Fruit fly (Drosophila melanogaster) whole organism, prepupa: ENCODE measurements around the gene CG42780.

Source experiments
- CG10631 ChIP-seq: fragments of 200-800 bp; sonication (Bioruptor generic); optimal IDR thresholded peaks from 2 replicates; lab custom pipeline; 2016; ENCODE audit warnings: missing biosample characterization, missing genetic modification characterization
- CG11294 ChIP-seq: fragments of 200-800 bp; sonication (Bioruptor generic); IDR thresholded peaks from 2 replicates; pipeline ENCODE4 v1.3.6; 2022; ENCODE audit warnings: missing biosample characterization, missing genetic modification characterization
- CG15336 ChIP-seq: fragments of 200-800 bp; sonication (Bioruptor generic); IDR thresholded peaks from 2 replicates; pipeline ENCODE4 v1.3.6; 2022; ENCODE audit warnings: missing biosample characterization, missing genetic modification characterization
- CG16779 ChIP-seq: fragments of 200-800 bp; sonication (Bioruptor generic); optimal IDR thresholded peaks from 3 replicates; lab custom pipeline; 2017; ENCODE audit warnings: missing biosample characterization, mild to moderate bottlenecking, missing genetic modification characterization
- CG3032 ChIP-seq: fragments of 200-800 bp; optimal IDR thresholded peaks from 2 replicates; lab custom pipeline; 2019; ENCODE audit warnings: missing biosample characterization, mild to moderate bottlenecking, missing genetic modification characterization, moderate library complexity
- CG31627 ChIP-seq: fragments of 200-800 bp; sonication (Bioruptor generic); optimal IDR thresholded peaks from 3 replicates; lab custom pipeline; 2016; ENCODE audit warnings: missing biosample characterization, missing genetic modification characterization
- CG3919 ChIP-seq: fragments of 200-800 bp; sonication (Bioruptor generic); optimal IDR thresholded peaks from 3 replicates; lab custom pipeline; 2016; ENCODE audit warnings: missing biosample characterization, missing genetic modification characterization
- CG6276 ChIP-seq: fragments of 200-800 bp; sonication (Bioruptor generic); optimal IDR thresholded peaks from 2 replicates; lab custom pipeline; 2017; ENCODE audit warnings: missing biosample characterization, mild to moderate bottlenecking, missing genetic modification characterization
- CG6854 ChIP-seq: fragments of 200-800 bp; sonication (Bioruptor generic); optimal IDR thresholded peaks from 2 replicates; lab custom pipeline; 2017; ENCODE audit warnings: missing biosample characterization, mild to moderate bottlenecking, missing genetic modification characterization
- CG7368 ChIP-seq: fragments of 200-800 bp; sonication (Bioruptor generic); optimal IDR thresholded peaks from 3 replicates; lab custom pipeline; 2016; ENCODE audit warnings: missing biosample characterization, missing genetic modification characterization
- CG8119 ChIP-seq: fragments of 200-800 bp; sonication (Bioruptor generic); IDR thresholded peaks from 3 replicates; pipeline ENCODE4 v1.3.6; 2022; ENCODE audit warnings: missing biosample characterization, missing genetic modification characterization
- CG8632 ChIP-seq: fragments of 200-800 bp; sonication (Bioruptor generic); optimal IDR thresholded peaks from 3 replicates; lab custom pipeline; 2016; ENCODE audit warnings: missing biosample characterization, missing genetic modification characterization
- CG9139 ChIP-seq: fragments of 200-800 bp; sonication (Bioruptor generic); optimal IDR thresholded peaks from 3 replicates; lab custom pipeline; 2017; ENCODE audit warnings: missing biosample characterization, mild to moderate bottlenecking, missing genetic modification characterization
- Eip75B ChIP-seq: fragments of 200-800 bp; sonication (Bioruptor generic); optimal IDR thresholded peaks from 3 replicates; lab custom pipeline; 2016; ENCODE audit warnings: missing biosample characterization, missing genetic modification characterization
- Eip78C ChIP-seq: fragments of 200-800 bp; sonication (Bioruptor generic); peaks from one replicate; lab custom pipeline; 2016; ENCODE audit warnings: missing biosample characterization, missing genetic modification characterization
- Eip93F ChIP-seq: fragments of 200-800 bp; sonication (Bioruptor generic); optimal IDR thresholded peaks from 2 replicates; lab custom pipeline; 2016; ENCODE audit warnings: missing biosample characterization, mild to moderate bottlenecking, missing genetic modification characterization
- Ets96B ChIP-seq: fragments of 200-800 bp; optimal IDR thresholded peaks from 2 replicates; lab custom pipeline; 2019; ENCODE audit warnings: missing biosample characterization, mild to moderate bottlenecking, missing genetic modification characterization, moderate library complexity
- Gug ChIP-seq: fragments of 200-800 bp; sonication (Bioruptor generic); IDR thresholded peaks from 2 replicates; pipeline ENCODE4 v1.3.6; 2022; ENCODE audit warnings: missing biosample characterization, missing genetic modification characterization
- Hr38 ChIP-seq: sonication (Bioruptor generic); optimal IDR thresholded peaks from 2 replicates; lab custom pipeline; 2016; ENCODE audit warnings: missing biosample characterization, missing genetic modification characterization
- Hr39 ChIP-seq: fragments of 200-800 bp; sonication (Bioruptor generic); optimal IDR thresholded peaks from 2 replicates; lab custom pipeline; 2016; ENCODE audit warnings: missing biosample characterization, missing genetic modification characterization
- Lpt ChIP-seq: fragments of 200-800 bp; sonication (Bioruptor generic); optimal IDR thresholded peaks from 3 replicates; lab custom pipeline; 2016; ENCODE audit warnings: missing biosample characterization, missing genetic modification characterization
- Met ChIP-seq: fragments of 200-800 bp; sonication (Bioruptor generic); optimal IDR thresholded peaks from 3 replicates; lab custom pipeline; 2016; ENCODE audit warnings: missing biosample characterization, missing genetic modification characterization
- OdsH ChIP-seq: fragments of 200-800 bp; sonication (Bioruptor generic); optimal IDR thresholded peaks from 3 replicates; lab custom pipeline; 2016; ENCODE audit warnings: missing biosample characterization, missing genetic modification characterization
- Sox102F ChIP-seq: fragments of 200-800 bp; sonication (Bioruptor generic); optimal IDR thresholded peaks from 2 replicates; lab custom pipeline; 2016; ENCODE audit warnings: missing biosample characterization, mild to moderate bottlenecking, missing genetic modification characterization
- Sox14 ChIP-seq: fragments of 200-800 bp; sonication (Bioruptor generic); optimal IDR thresholded peaks from 3 replicates; lab custom pipeline; 2016; ENCODE audit warnings: missing biosample characterization, missing genetic modification characterization
- cyc ChIP-seq: fragments of 200-800 bp; sonication (Bioruptor generic); optimal IDR thresholded peaks from 3 replicates; lab custom pipeline; 2016; ENCODE audit warnings: missing biosample characterization, missing genetic modification characterization
- dac ChIP-seq: fragments of 200-800 bp; sonication (Bioruptor generic); optimal IDR thresholded peaks from 2 replicates; lab custom pipeline; 2017; ENCODE audit warnings: missing biosample characterization, mild to moderate bottlenecking, missing genetic modification characterization
- dsx ChIP-seq: fragments of 200-800 bp; optimal IDR thresholded peaks from 3 replicates; lab custom pipeline; 2019; ENCODE audit warnings: missing biosample characterization, mild to moderate bottlenecking, missing genetic modification characterization, moderate library complexity; ENCODE audit not compliant: poor library complexity, severe bottlenecking
- eg ChIP-seq: fragments of 200-800 bp; sonication (Bioruptor generic); IDR thresholded peaks from 3 replicates; pipeline ENCODE4 v1.3.6; 2022; ENCODE audit warnings: missing biosample characterization, missing genetic modification characterization
- fkh ChIP-seq: fragments of 200-800 bp; sonication (Bioruptor generic); optimal IDR thresholded peaks from 3 replicates; lab custom pipeline; 2017; ENCODE audit warnings: missing biosample characterization, mild to moderate bottlenecking, missing genetic modification characterization, moderate library complexity
- net ChIP-seq: fragments of 200-800 bp; sonication (Bioruptor generic); optimal IDR thresholded peaks from 3 replicates; lab custom pipeline; 2016; ENCODE audit warnings: missing biosample characterization, missing genetic modification characterization
- ss ChIP-seq, 2 experiments: fragments of 200-800 bp; sonication (Bioruptor generic); optimal IDR thresholded peaks; 2 replicates in 1 of 2; 3 replicates in 1 of 2; lab custom pipeline; 2017 to 2018; ENCODE audit warnings: mild to moderate bottlenecking in 2 of 2, missing biosample characterization in 2 of 2, missing genetic modification characterization in 2 of 2, moderate library complexity in 1 of 2
- svp ChIP-seq: fragments of 200-800 bp; sonication (Bioruptor generic); peaks from one replicate; lab custom pipeline; 2016; ENCODE audit warnings: missing biosample characterization, missing genetic modification characterization
- topi ChIP-seq: fragments of 200-800 bp; sonication (Bioruptor generic); optimal IDR thresholded peaks from 3 replicates; lab custom pipeline; 2016; ENCODE audit warnings: missing biosample characterization, missing genetic modification characterization

CG42780 gene

DNA sequence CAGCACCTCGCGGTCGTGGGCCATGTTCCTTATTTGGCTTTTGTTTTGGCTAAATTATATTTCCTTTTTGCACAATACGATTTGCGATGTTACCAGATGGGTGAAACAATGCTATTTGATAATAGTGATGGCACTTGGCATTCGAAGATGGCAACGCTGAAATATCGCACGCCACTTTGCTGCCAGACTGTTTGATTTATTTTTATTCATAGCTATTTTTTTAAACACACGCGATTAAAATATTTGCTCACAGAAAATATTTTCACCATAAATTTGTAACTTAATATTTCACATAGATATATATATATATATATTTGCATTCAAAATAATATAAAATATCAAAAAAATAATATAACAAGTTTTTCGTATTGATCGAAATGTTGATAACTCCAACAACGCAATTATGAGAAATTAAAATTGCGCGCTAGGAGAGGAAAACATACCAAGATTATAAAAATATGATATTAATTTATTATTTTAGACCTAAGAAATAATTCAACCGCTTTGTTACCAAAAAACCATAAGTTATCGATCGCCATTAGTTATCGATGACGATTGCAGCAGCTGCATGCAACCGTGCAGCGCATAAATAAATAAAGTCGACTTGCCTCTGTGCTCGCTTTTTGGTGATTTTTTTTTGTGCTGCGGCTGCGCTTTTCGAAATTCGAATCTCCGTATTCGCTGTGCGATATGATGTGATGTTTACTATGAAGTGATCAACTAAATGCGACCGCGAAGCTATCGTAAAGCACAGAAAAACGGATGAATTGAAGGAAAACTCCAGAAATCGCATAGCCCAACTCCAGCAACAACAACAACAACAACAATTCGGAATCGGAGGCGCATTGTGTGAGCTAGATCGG lies 8.1 kb downstream of the CG42780 start, which contains the start of the genes Atg5 and Dok:
TSS of gene Atg5 (minus strand) at position 122 of the 863 bp plus-strand sequence.
TSS of gene Dok (plus strand) at position 566 of the 863 bp plus-strand sequence.
- no peak for TF ChIP-seq CG9139 (GFP tag; lab: Kevin White, UChicago)
- TF ChIP-seq CG3919 (GFP tag; lab: Kevin White, UChicago) = no peak
- TF ChIP-seq Gug (GFP tag; lab: Robert Waterston, UW) = no peak
- no peak for TF ChIP-seq CG8632 (GFP tag; lab: Kevin White, UChicago)
- TF ChIP-seq Hr38 = no peak
- TF ChIP-seq CG16779 (tag; lab: Kevin White, UChicago) = no peak
- TF ChIP-seq eg (GFP tag; lab: Robert Waterston, UW) = 0 out of 3 replicates have a peak, but pooled peaks have one; percentile 22
- TF ChIP-seq Hr39 (GFP tag; lab: Kevin White, UChicago) = peak; percentile 14
- TF ChIP-seq CG11294 (GFP tag; lab: Robert Waterston, UW) = no peak
- TF ChIP-seq Sox14 = peak; percentile 51
- peak; percentile 20 for TF ChIP-seq Eip78C (GFP tag; lab: Kevin White, UChicago)
- no peak for TF ChIP-seq CG15336 (GFP tag; lab: Robert Waterston, UW)
- no peak for TF ChIP-seq Ets96B (tag; lab: Kevin White, UChicago)
- no peak for TF ChIP-seq Met
- TF ChIP-seq Sox102F (GFP tag; lab: Kevin White, UChicago) = no peak
- no peak for TF ChIP-seq dac (GFP tag; lab: Kevin White, UChicago)
- no peak for TF ChIP-seq CG6276 (GFP tag; lab: Kevin White, UChicago)
- TF ChIP-seq Eip75B = no peak
- peak; percentile 7 for TF ChIP-seq OdsH
- no peak for TF ChIP-seq net (GFP tag; lab: Kevin White, UChicago)
- TF ChIP-seq CG7368 (GFP tag; lab: Kevin White, UChicago) = no peak
- peak; percentile 16 for TF ChIP-seq CG3032 (tag; lab: Kevin White, UChicago)
- no peak for TF ChIP-seq Eip93F (GFP tag; lab: Kevin White, UChicago)
- no peak for TF ChIP-seq Lpt (GFP tag; lab: Kevin White, UChicago)
- TF ChIP-seq fkh = peak; percentile 28
- no peak for TF ChIP-seq CG6854 (GFP tag; lab: Kevin White, UChicago)
- no peak for TF ChIP-seq CG8119 (GFP tag; lab: Robert Waterston, UW)
- TF ChIP-seq ss (GFP tag; optimal IDR thresholded peaks at IDR 0.05; lab: Kevin White, UChicago) = no peak
- TF ChIP-seq CG31627 (GFP tag; lab: Kevin White, UChicago) = peak; percentile 31
- peak; percentile 33 for TF ChIP-seq cyc
- TF ChIP-seq CG10631 = peak; percentile 36
- TF ChIP-seq topi (GFP tag; lab: Kevin White, UChicago) = no peak
- no peak for TF ChIP-seq svp (GFP tag; lab: Kevin White, UChicago)

dm6 chrX:7321829-7322228 lies 10.2 kb downstream of the CG42780 start:
- TF ChIP-seq fkh (peak; percentile 3), dsx (GFP tag; lab: Kevin White, UChicago) (no peak)

DNA sequence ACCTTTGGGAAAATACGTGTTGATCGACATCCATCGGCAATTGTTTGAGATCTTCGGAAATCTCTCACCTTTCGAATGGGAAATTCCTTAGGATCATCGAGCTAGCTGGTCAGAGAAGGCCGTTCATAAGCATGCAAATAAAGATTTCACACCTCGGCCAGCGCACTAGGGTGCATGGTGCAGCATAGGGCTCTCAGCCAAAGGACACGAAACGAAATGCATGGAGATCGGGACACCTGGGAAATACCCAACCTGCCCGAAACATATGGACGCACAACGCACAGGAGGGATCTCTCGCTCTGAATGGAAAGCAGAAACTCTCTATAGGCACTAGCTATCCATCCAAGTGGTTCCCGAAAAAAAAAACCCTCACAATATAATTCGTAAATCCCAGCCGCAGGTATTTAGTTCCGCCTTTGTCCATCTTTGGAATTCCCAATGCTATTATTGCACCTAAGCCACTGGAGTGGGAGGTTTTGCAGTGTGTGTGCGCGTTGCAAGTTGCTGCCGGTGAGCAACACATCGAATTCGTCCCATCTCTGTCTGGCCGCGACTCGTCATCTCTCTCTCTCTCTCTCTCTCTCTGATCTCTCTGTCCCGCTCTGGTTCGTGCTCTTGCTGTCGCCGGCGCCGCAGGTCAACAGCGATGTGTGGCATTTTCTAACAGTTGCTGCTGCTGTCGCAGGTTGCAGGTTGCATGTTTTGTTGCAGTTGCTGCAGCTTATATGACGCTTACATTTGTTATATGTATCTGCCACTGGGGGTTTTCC lies 11.4 kb downstream of the CG42780 start:
- 0 out of 2 replicates have a peak, but pooled peaks have one; percentile 7 for TF ChIP-seq CG15336 (GFP tag; lab: Robert Waterston, UW)
- no peak for TF ChIP-seq CG8632 (GFP tag; lab: Kevin White, UChicago)
- peak; percentile 10 for TF ChIP-seq fkh
